Comparison of ENCODE assay signal across 4 worm cellular contexts in the genomic region with DNA sequence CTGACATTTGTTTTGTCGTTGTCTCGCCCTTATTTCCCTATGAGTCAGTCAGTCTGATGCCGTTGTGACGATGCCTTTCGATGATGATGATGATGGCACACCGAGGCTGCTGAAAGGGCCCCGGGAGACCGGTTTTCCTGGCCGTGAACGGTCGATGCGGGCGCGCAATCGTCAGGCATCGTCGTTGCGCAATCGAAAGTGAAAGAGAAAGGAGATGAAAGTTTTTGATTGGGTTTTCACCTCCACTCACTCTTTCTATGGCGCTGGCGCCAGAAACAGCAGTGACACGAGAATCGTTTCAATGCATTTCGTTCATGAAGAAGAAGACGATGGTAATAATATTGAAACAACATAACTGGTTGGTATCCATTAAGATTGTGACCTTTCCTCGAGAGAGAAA.
TF ChIP-seq lines count a peak whose summit lies in the region.

No protein-coding gene starts in this region.

TF ChIP-seq in whole organism, L1 larva, 84 proteins besides CTCF, POLR2A, EP300 and RAD21 (continued from another document and continues in another):
- TF ChIP-seq zag-1 (tag; optimal IDR thresholded peaks at IDR 0.05; lab: Kevin White, UChicago) (no peak), lir-3 (tag; optimal IDR thresholded peaks at IDR 0.05; lab: Kevin White, UChicago; ENCODE audit: poor library complexity) (no peak), vab-15 (tag; optimal IDR thresholded peaks at IDR 0.05; lab: Kevin White, UChicago) (no peak), xbp-1 (tag; optimal IDR thresholded peaks at IDR 0.05; lab: Kevin White, UChicago) (no peak), ama-1 (optimal IDR thresholded peaks at IDR 0.05; lab: Kevin White, UChicago) (no peak), aly-2 (tag; optimal IDR thresholded peaks at IDR 0.05; lab: Kevin White, UChicago) (no peak), ces-1 (GFP tag; optimal IDR thresholded peaks at IDR 0.05; lab: Kevin White, UChicago) (no peak), sup-37 (GFP tag; optimal IDR thresholded peaks at IDR 0.05; lab: Kevin White, UChicago) (no peak), ets-5 (GFP tag; IDR thresholded peaks at IDR 0.05; lab: Robert Waterston, UW) (no peak), nhr-71 (tag; optimal IDR thresholded peaks at IDR 0.05; lab: Kevin White, UChicago) (peak; percentile 66), lsy-2 (tag; optimal IDR thresholded peaks at IDR 0.05; lab: Kevin White, UChicago) (peak in 1 of 2 experiments; percentile 50), isw-1 (GFP tag; IDR thresholded peaks at IDR 0.05; lab: Robert Waterston, UW) (no peak), pqm-1 (tag; optimal IDR thresholded peaks at IDR 0.05; lab: Kevin White, UChicago) (no peak), ztf-4 (tag; optimal IDR thresholded peaks at IDR 0.05; lab: Kevin White, UChicago) (no peak), C16A3.4 (tag; optimal IDR thresholded peaks at IDR 0.05; lab: Kevin White, UChicago) (no peak), nhr-19 (GFP tag; conservative IDR thresholded peaks at IDR 0.05; lab: Robert Waterston, UW) (no peak; the same call in none of the 2 replicates), pax-3 (tag; optimal IDR thresholded peaks at IDR 0.05; lab: Kevin White, UChicago) (peak; percentile 27), C34B4.2 (tag; optimal IDR thresholded peaks at IDR 0.05; lab: Kevin White, UChicago) (no peak), mep-1 (tag; optimal IDR thresholded peaks at IDR 0.05; lab: Kevin White, UChicago) (peak; percentile 1), grh-1 (GFP tag; IDR thresholded peaks at IDR 0.05; lab: Robert Waterston, UW) (peak; percentile 96), unc-98 (GFP tag; IDR thresholded peaks at IDR 0.05; lab: Robert Waterston, UW) (no peak), hlh-4 (tag; optimal IDR thresholded peaks at IDR 0.05; lab: Kevin White, UChicago) (no peak), efl-3 (GFP tag; optimal IDR thresholded peaks at IDR 0.05; lab: Kevin White, UChicago) (peak; percentile 13), lin-13 (GFP tag; optimal IDR thresholded peaks at IDR 0.05; lab: Kevin White, UChicago) (peak; percentile 13), elt-3 (tag; optimal IDR thresholded peaks at IDR 0.05; lab: Kevin White, UChicago) (peak in 4 of 6 experiments; percentile 20 to 71 (median 39)), nhr-85 (tag; lab: Kevin White, UChicago) (peak; percentile 99), snpc-4 (tag; optimal IDR thresholded peaks at IDR 0.05; lab: Kevin White, UChicago) (no peak), swsn-7 (tag; optimal IDR thresholded peaks at IDR 0.05; lab: Kevin White, UChicago) (peak; percentile 9), unc-30 (tag; optimal IDR thresholded peaks at IDR 0.05; lab: Kevin White, UChicago) (no peak), nhr-11 (tag; optimal IDR thresholded peaks at IDR 0.05; lab: Kevin White, UChicago) (no peak), irx-1 (tag; optimal IDR thresholded peaks at IDR 0.05; lab: Kevin White, UChicago) (no peak), lin-35 (GFP tag; optimal IDR thresholded peaks at IDR 0.05; lab: Kevin White, UChicago) (peak in 1 of 2 experiments; percentile 31), hpl-2 (GFP tag; optimal IDR thresholded peaks at IDR 0.05; lab: Kevin White, UChicago) (no peak)

TF ChIP-seq in whole organism, L2 larva, 48 proteins besides CTCF, POLR2A, EP300 and RAD21 (continued from another document):
- TF ChIP-seq gmeb-1 (tag; optimal IDR thresholded peaks at IDR 0.05; lab: Kevin White, UChicago) (no peak), nhr-21 (tag; optimal IDR thresholded peaks at IDR 0.05; lab: Kevin White, UChicago) (peak; percentile 46), sma-3 (GFP tag; optimal IDR thresholded peaks at IDR 0.05; lab: Kevin White, UChicago) (peak; percentile 72), snpc-4 (tag; optimal IDR thresholded peaks at IDR 0.05; lab: Kevin White, UChicago) (no peak), Y55F3AM.14 (GFP tag; optimal IDR thresholded peaks at IDR 0.05; lab: Kevin White, UChicago) (peak; percentile 61), egl-27 (tag; optimal IDR thresholded peaks at IDR 0.05; lab: Kevin White, UChicago) (peak; percentile 62), fos-1 (tag; optimal IDR thresholded peaks at IDR 0.05; lab: Kevin White, UChicago) (peak; percentile 33)

TF ChIP-seq in whole organism, L4 larva, 104 proteins besides CTCF, POLR2A, EP300 and RAD21 (continued from another document):
- TF ChIP-seq jun-1 (tag; optimal IDR thresholded peaks at IDR 0.05; lab: Kevin White, UChicago) (no peak), mep-1 (tag; optimal IDR thresholded peaks at IDR 0.05; lab: Kevin White, UChicago) (peak; percentile 25), lin-38 (GFP tag; IDR thresholded peaks at IDR 0.05; lab: Robert Waterston, UW) (0 out of 2 replicates have a peak, but pooled peaks have one; percentile 16), hlh-11 (tag; optimal IDR thresholded peaks at IDR 0.05; lab: Kevin White, UChicago) (peak; percentile 74), hmg-1.1 (GFP tag; IDR thresholded peaks at IDR 0.05; lab: Robert Waterston, UW) (peak; percentile 34; the same call in 1 of the 2 replicates), nhr-25 (tag; optimal IDR thresholded peaks at IDR 0.05; lab: Kevin White, UChicago; ENCODE audit: borderline replicate concordance, insufficient read depth) (peak; percentile 87), nhr-10 (tag; optimal IDR thresholded peaks at IDR 0.05; lab: Kevin White, UChicago) (no peak), rbr-2 (tag; optimal IDR thresholded peaks at IDR 0.05; lab: Kevin White, UChicago) (peak; percentile 18), nhr-76 (tag; optimal IDR thresholded peaks at IDR 0.05; lab: Kevin White, UChicago) (no peak), ama-1 (optimal IDR thresholded peaks at IDR 0.05; lab: Kevin White, UChicago) (peak; percentile 64), lin-29 (GFP tag; IDR thresholded peaks at IDR 0.05; lab: Robert Waterston, UW) (0 out of 2 replicates have a peak, but pooled peaks have one; percentile 25), unc-62 (GFP tag; optimal IDR thresholded peaks at IDR 0.05 in 1 of 2; lab: Kevin White, UChicago) (peak in 1 of 2 experiments; percentile 62), unc-62 (tag; optimal IDR thresholded peaks at IDR 0.05; lab: Kevin White, UChicago) (no peak), madf-5 (GFP tag; IDR thresholded peaks at IDR 0.05; lab: Robert Waterston, UW) (peak; percentile 57 to 69; a peak in 3 of 4 replicates), mdl-1 (tag; optimal IDR thresholded peaks at IDR 0.05; lab: Kevin White, UChicago) (peak in 1 of 2 experiments; percentile 70), T26A8.4 (GFP tag; IDR thresholded peaks at IDR 0.05; lab: Robert Waterston, UW) (0 out of 2 replicates have a peak, but pooled peaks have one; percentile 33), nhr-28 (tag; optimal IDR thresholded peaks at IDR 0.05; lab: Kevin White, UChicago) (peak; percentile 58), mxl-3 (GFP tag; optimal IDR thresholded peaks at IDR 0.05; lab: Kevin White, UChicago) (peak; percentile 62), set-16 (GFP tag; IDR thresholded peaks at IDR 0.05; lab: Robert Waterston, UW) (peak; percentile 70), lim-7 (GFP tag; IDR thresholded peaks at IDR 0.05; lab: Robert Waterston, UW) (peak; percentile 42; the same call in 1 of the 2 replicates), zag-1 (tag; optimal IDR thresholded peaks at IDR 0.05; lab: Kevin White, UChicago) (no peak), php-3 (GFP tag; IDR thresholded peaks at IDR 0.05; lab: Robert Waterston, UW) (no peak)

TF ChIP-seq in whole organism, young adult, 124 proteins besides CTCF, POLR2A, EP300 and RAD21 (continued from another document):
- TF ChIP-seq F23B12.7 (tag; optimal IDR thresholded peaks at IDR 0.05; lab: Kevin White, UChicago; ENCODE audit: insufficient read depth) (no peak), cebp-2 (GFP tag; IDR thresholded peaks at IDR 0.05; lab: Robert Waterston, UW) (no peak), F57A8.1 (GFP tag; optimal IDR thresholded peaks at IDR 0.05; lab: Kevin White, UChicago) (no peak), ama-1 (optimal IDR thresholded peaks at IDR 0.05; lab: Kevin White, UChicago) (no peak), ama-1 (GFP tag; optimal IDR thresholded peaks at IDR 0.05; lab: Kevin White, UChicago) (no peak), Y95B8A.8 (GFP tag; IDR thresholded peaks at IDR 0.05; lab: Robert Waterston, UW) (no peak), tlf-1 (GFP tag; optimal IDR thresholded peaks at IDR 0.05; lab: Kevin White, UChicago) (no peak), ceh-40 (GFP tag; IDR thresholded peaks at IDR 0.05; lab: Robert Waterston, UW) (no peak), F52B5.7 (tag; optimal IDR thresholded peaks at IDR 0.05; lab: Kevin White, UChicago) (no peak), efl-1 (GFP tag; optimal IDR thresholded peaks at IDR 0.05; lab: Kevin White, UChicago) (no peak), rpc-1 (optimal IDR thresholded peaks at IDR 0.05; lab: Kevin White, UChicago) (no peak), rpc-1 (tag; optimal IDR thresholded peaks at IDR 0.05; lab: Kevin White, UChicago) (no peak), Y53F4B.3 (GFP tag; IDR thresholded peaks at IDR 0.05; lab: Robert Waterston, UW) (no peak), hmg-1.2 (GFP tag; IDR thresholded peaks at IDR 0.05; lab: Robert Waterston, UW) (no peak), snpc-1.1 (tag; optimal IDR thresholded peaks at IDR 0.05; lab: Kevin White, UChicago; ENCODE audit: insufficient read depth) (no peak), snpc-4 (GFP tag; optimal IDR thresholded peaks at IDR 0.05; lab: Kevin White, UChicago) (no peak), snpc-4 (tag; optimal IDR thresholded peaks at IDR 0.05; lab: Kevin White, UChicago) (no peak), ceh-58 (GFP tag; IDR thresholded peaks at IDR 0.05; lab: Robert Waterston, UW) (0 out of 2 replicates have a peak, but pooled peaks have one; percentile 33), rcor-1 (GFP tag; IDR thresholded peaks at IDR 0.05; lab: Robert Waterston, UW) (no peak), ceh-91 (GFP tag; IDR thresholded peaks at IDR 0.05; lab: Robert Waterston, UW) (0 out of 2 replicates have a peak, but pooled peaks have one; percentile 23), ZK185.1 (tag; optimal IDR thresholded peaks at IDR 0.05; lab: Kevin White, UChicago; ENCODE audit: poor library complexity, severe bottlenecking) (no peak), K11D2.4 (GFP tag; IDR thresholded peaks at IDR 0.05; lab: Robert Waterston, UW) (no peak), T26A5.8 (tag; optimal IDR thresholded peaks at IDR 0.05; lab: Kevin White, UChicago) (no peak), ccch-3 (GFP tag; optimal IDR thresholded peaks at IDR 0.05; lab: Kevin White, UChicago) (no peak), egl-18 (GFP tag; IDR thresholded peaks at IDR 0.05; lab: Robert Waterston, UW) (no peak), zfh-2 (GFP tag; conservative IDR thresholded peaks at IDR 0.05; lab: Robert Waterston, UW) (peak; percentile 82), tbx-9 (tag; optimal IDR thresholded peaks at IDR 0.05; lab: Kevin White, UChicago; ENCODE audit: borderline replicate concordance) (no peak), F39B2.1 (GFP tag; IDR thresholded peaks at IDR 0.05; lab: Robert Waterston, UW) (no peak), hsf-1 (GFP tag; IDR thresholded peaks at IDR 0.05; lab: Robert Waterston, UW) (no peak), F33H1.4 (GFP tag; IDR thresholded peaks at IDR 0.05; lab: Robert Waterston, UW) (no peak), nhr-120 (GFP tag; IDR thresholded peaks at IDR 0.05; lab: Robert Waterston, UW) (0 out of 2 replicates have a peak, but pooled peaks have one; percentile 75), ceh-27 (GFP tag; optimal IDR thresholded peaks at IDR 0.05; lab: Kevin White, UChicago) (peak; percentile 27), rec-8 (tag; optimal IDR thresholded peaks at IDR 0.05; lab: Kevin White, UChicago) (no peak), B0019.2 (GFP tag; conservative IDR thresholded peaks at IDR 0.05; lab: Robert Waterston, UW) (no peak), him-1 (tag; optimal IDR thresholded peaks at IDR 0.05; lab: Kevin White, UChicago) (no peak), hrde-1 (tag; optimal IDR thresholded peaks at IDR 0.05; lab: Kevin White, UChicago; ENCODE audit: borderline replicate concordance) (no peak), zim-3 (tag; optimal IDR thresholded peaks at IDR 0.05; lab: Kevin White, UChicago) (no peak), attf-6 (GFP tag; IDR thresholded peaks at IDR 0.05; lab: Robert Waterston, UW) (no peak), somi-1 (GFP tag; optimal IDR thresholded peaks at IDR 0.05; lab: Kevin White, UChicago) (no peak), B0336.3 (GFP tag; IDR thresholded peaks at IDR 0.05; lab: Robert Waterston, UW) (no peak), C06A6.2 (GFP tag; conservative IDR thresholded peaks at IDR 0.05; lab: Robert Waterston, UW) (0 out of 2 replicates have a peak, but pooled peaks have one; percentile 37), let-607 (tag; optimal IDR thresholded peaks at IDR 0.05; lab: Kevin White, UChicago) (no peak)
